Worm (Caenorhabditis elegans): ENCODE data around the gene C09E9.1.

DNA sequence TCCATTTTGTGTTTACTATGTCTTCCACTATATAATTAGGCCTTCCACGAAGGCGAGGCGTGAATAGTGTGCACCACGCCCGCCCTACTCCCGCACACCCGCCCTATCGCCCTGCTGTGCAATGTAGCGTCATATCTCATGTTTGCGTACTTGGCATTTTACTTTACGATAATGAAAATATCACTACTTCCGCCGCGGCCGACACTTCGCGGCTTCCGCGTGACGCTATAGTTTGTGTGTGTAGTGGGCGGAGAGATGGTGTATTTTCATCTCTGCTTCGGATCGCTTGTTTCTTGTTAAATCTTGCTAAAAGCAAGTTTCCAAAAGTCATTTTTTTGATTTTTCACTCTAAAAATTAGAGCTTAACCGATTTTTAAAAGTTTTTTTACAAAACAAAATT, 14.2 kb upstream of the C09E9.1 start:
- TF ChIP-seq ceh-14 (tag; optimal IDR thresholded peaks at IDR 0.05) (no peak), pax-1 (tag; optimal IDR thresholded peaks at IDR 0.05) (no peak), pha-2 (tag; optimal IDR thresholded peaks at IDR 0.05) (no peak), fkh-10 (GFP tag; optimal IDR thresholded peaks at IDR 0.05) (no peak), fkh-6 (tag; optimal IDR thresholded peaks at IDR 0.05) (no peak), tbx-2 (tag; optimal IDR thresholded peaks at IDR 0.05) (no peak), syd-9 (tag; optimal IDR thresholded peaks at IDR 0.05) (no peak), npax-4 (tag; optimal IDR thresholded peaks at IDR 0.05) (no peak), tbx-7 (tag; optimal IDR thresholded peaks at IDR 0.05) (no peak), elt-2 (tag; optimal IDR thresholded peaks at IDR 0.05) (no peak)
